Fruit fly (Drosophila melanogaster): ENCODE data around the gene CG9328.

DNA sequence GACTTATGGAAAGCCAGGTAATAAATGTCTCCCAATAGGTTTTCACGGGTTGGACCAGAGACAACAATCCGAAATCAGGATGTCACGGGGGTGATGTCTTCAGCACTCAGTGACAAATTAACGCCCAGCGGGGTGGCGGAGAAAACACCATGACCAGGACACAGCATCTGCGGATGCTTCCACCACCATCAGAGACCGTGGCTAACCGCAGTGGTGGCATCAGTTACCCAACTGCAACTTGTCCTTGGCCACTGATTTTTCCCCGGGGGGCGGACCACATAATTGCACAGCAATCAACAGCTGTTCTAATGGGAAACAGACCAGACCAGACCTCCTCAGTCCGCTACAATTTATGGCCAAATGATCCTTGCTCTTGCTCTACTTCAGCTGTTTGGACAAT lies 19.1 kb upstream of the CG9328 start:
- no peak for TF ChIP-seq CG8478 (optimal IDR thresholded peaks at IDR 0.05)
- no peak for TF ChIP-seq CTCF (optimal IDR thresholded peaks at IDR 0.05)
